Worm (Caenorhabditis elegans): Measurements from ENCODE around the gene mpz-5.
A peak's percentile ranks its signal among the peaks of the same experiment; 100 is the strongest.

Gene mpz-5

ce11 chrIV:10373772-10374288 is at the start of gene mpz-5 (continued):
- TF ChIP-seq spr-3 (GFP tag; optimal IDR thresholded peaks at IDR 0.05) (no peak), egl-43 (GFP tag; IDR thresholded peaks at IDR 0.05) (no peak), ceh-82 (tag; optimal IDR thresholded peaks at IDR 0.05) (no peak), nhr-25 (tag; optimal IDR thresholded peaks at IDR 0.05; ENCODE audit: borderline replicate concordance, insufficient read depth) (peak; percentile 16), pha-4 (GFP tag; IDR thresholded peaks at IDR 0.05) (no peak), pha-4 (tag; optimal IDR thresholded peaks at IDR 0.05) (peak; percentile 53), lir-3 (tag; optimal IDR thresholded peaks at IDR 0.05) (no peak), mxl-2 (GFP tag; conservative IDR thresholded peaks at IDR 0.05) (no peak), set-16 (GFP tag; IDR thresholded peaks at IDR 0.05) (no peak), mes-2 (tag; optimal IDR thresholded peaks at IDR 0.05; ENCODE audit: poor library complexity, severe bottlenecking) (peak; percentile 69), tra-1 (GFP tag; IDR thresholded peaks at IDR 0.05) (no peak), nhr-48 (tag; optimal IDR thresholded peaks at IDR 0.05) (peak; percentile 7), dpl-1 (GFP tag; optimal IDR thresholded peaks at IDR 0.05) (peak; percentile 71), nhr-76 (tag; optimal IDR thresholded peaks at IDR 0.05) (no peak), mxl-3 (GFP tag; optimal IDR thresholded peaks at IDR 0.05) (no peak), Y105C5A.15 (GFP tag; IDR thresholded peaks at IDR 0.05) (no peak), skn-1 (tag; optimal IDR thresholded peaks at IDR 0.05) (no peak), D1046.2 (GFP tag; IDR thresholded peaks at IDR 0.05) (no peak), arid-1 (GFP tag; conservative IDR thresholded peaks at IDR 0.05) (no peak), nhr-28 (tag; optimal IDR thresholded peaks at IDR 0.05) (peak; percentile 44), R02D3.7 (tag; optimal IDR thresholded peaks at IDR 0.05) (no peak), ceh-20 (GFP tag; IDR thresholded peaks at IDR 0.05) (no peak), pqm-1 (tag; optimal IDR thresholded peaks at IDR 0.05) (no peak), F26F4.8 (GFP tag; conservative IDR thresholded peaks at IDR 0.05) (no peak), unc-62 (GFP tag; optimal IDR thresholded peaks at IDR 0.05 in 1 of 2) (no peak), unc-62 (tag; optimal IDR thresholded peaks at IDR 0.05) (no peak), attf-4 (tag; optimal IDR thresholded peaks at IDR 0.05) (no peak), gei-8 (GFP tag; optimal IDR thresholded peaks at IDR 0.05) (no peak), Y5F2A.4 (GFP tag; optimal IDR thresholded peaks at IDR 0.05) (no peak), mdt-29 (GFP tag; IDR thresholded peaks at IDR 0.05) (no peak), F37D6.2 (tag; optimal IDR thresholded peaks at IDR 0.05) (peak; percentile 30), nhr-41 (GFP tag; IDR thresholded peaks at IDR 0.05) (no peak), egl-27 (tag; optimal IDR thresholded peaks at IDR 0.05) (no peak), aly-2 (tag; optimal IDR thresholded peaks at IDR 0.05) (no peak), hif-1 (tag; optimal IDR thresholded peaks at IDR 0.05) (peak in 1 of 2 experiments; percentile 37), lin-15B (tag; optimal IDR thresholded peaks at IDR 0.05) (no peak), saeg-2 (GFP tag; IDR thresholded peaks at IDR 0.05) (no peak), vab-7 (GFP tag; IDR thresholded peaks at IDR 0.05) (no peak), php-3 (GFP tag; IDR thresholded peaks at IDR 0.05) (no peak), rbr-2 (tag; optimal IDR thresholded peaks at IDR 0.05) (peak; percentile 75), hmg-1.1 (GFP tag; IDR thresholded peaks at IDR 0.05) (peak; percentile 61; the same call in 1 of the 2 replicates), nhr-42 (GFP tag; IDR thresholded peaks at IDR 0.05) (no peak), nhr-10 (tag; optimal IDR thresholded peaks at IDR 0.05) (no peak), snpc-1.2 (GFP tag; IDR thresholded peaks at IDR 0.05) (0 out of 2 replicates have a peak, but pooled peaks have one; percentile 55), ztf-7 (tag; optimal IDR thresholded peaks at IDR 0.05) (peak; percentile 54), lin-29 (GFP tag; IDR thresholded peaks at IDR 0.05) (0 out of 2 replicates have a peak, but pooled peaks have one; percentile 26), ctbp-1 (GFP tag; IDR thresholded peaks at IDR 0.05) (0 out of 2 replicates have a peak, but pooled peaks have one; percentile 9), duxl-1 (tag; optimal IDR thresholded peaks at IDR 0.05; ENCODE audit: poor library complexity) (peak; percentile 16), nhr-77 (tag; optimal IDR thresholded peaks at IDR 0.05) (peak; percentile 51), dmd-6 (GFP tag; IDR thresholded peaks at IDR 0.05) (peak; percentile 59), F49E8.2 (tag; optimal IDR thresholded peaks at IDR 0.05; ENCODE audit: borderline replicate concordance) (no peak)
